Worm (Caenorhabditis elegans) whole organism, L2 larva: Measurements from ENCODE around the gene daf-1.

Experiments used
- aly-2 ChIP-seq: fragments of 150-350 bp; optimal IDR thresholded peaks from 2 replicates; lab custom pipeline; 2014; ENCODE audit warnings: missing biosample characterization, missing genetic modification characterization
- ama-1 ChIP-seq: fragments of 150-350 bp; optimal IDR thresholded peaks from 2 replicates; lab custom pipeline; 2018; ENCODE audit warnings: inconsistent platforms
- ceh-16 ChIP-seq: fragments of 150-350 bp; optimal IDR thresholded peaks from 2 replicates; lab custom pipeline; 2014; ENCODE audit warnings: missing biosample characterization, missing genetic modification characterization
- lin-13 ChIP-seq: fragments of 150-350 bp; optimal IDR thresholded peaks from 2 replicates; lab custom pipeline; 2014; ENCODE audit warnings: missing biosample characterization, missing genetic modification reagents, missing genetic modification characterization
- sem-4 ChIP-seq: fragments of 150-350 bp; optimal IDR thresholded peaks from 2 replicates; lab custom pipeline; 2014; ENCODE audit warnings: missing biosample characterization, missing genetic modification reagents, missing genetic modification characterization
- zag-1 ChIP-seq: fragments of 150-350 bp; optimal IDR thresholded peaks from 2 replicates; lab custom pipeline; 2014; ENCODE audit warnings: missing biosample characterization, missing genetic modification characterization

DNA sequence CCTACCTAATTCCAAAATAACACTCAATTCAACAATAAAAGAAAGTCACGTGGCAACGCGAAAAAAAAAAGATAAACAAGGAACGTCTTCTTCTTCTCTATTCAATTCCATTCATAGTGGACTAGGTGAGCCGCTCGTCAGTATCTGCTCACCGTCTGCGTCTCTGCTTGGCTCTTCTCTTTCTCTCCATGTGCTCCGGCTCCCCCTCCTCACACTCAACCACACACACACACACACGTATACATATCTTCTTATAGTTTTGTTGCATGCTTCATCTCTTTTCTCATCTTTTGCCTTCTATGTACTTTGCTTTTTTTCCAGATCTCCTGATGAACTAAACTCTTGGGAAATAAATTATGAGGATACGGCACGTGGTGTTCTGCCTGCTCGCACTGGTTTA lies at the start of gene daf-1:
- TF ChIP-seq ceh-16 (tag; lab: Kevin White, UChicago) (no peak), zag-1 (tag; lab: Kevin White, UChicago) (no peak), lin-13 (GFP tag; lab: Kevin White, UChicago) (no peak), aly-2 (tag; lab: Kevin White, UChicago) (no peak), ama-1 (no peak), sem-4 (tag; lab: Kevin White, UChicago) (no peak)
